Worm (Caenorhabditis elegans) whole organism, L4 larva: ENCODE measurements around the gene mml-1.

Experiments
- ZK546.5 ChIP-seq, 2 experiments: sonication (generic microtip); optimal IDR thresholded peaks; 2 replicates each; lab custom pipeline; 2017; ENCODE audit warnings: missing biosample characterization in 2 of 2, missing genetic modification characterization in 2 of 2
- ama-1 ChIP-seq: fragments of 150-350 bp; optimal IDR thresholded peaks from 2 replicates; lab custom pipeline; 2014; ENCODE audit warnings: inconsistent platforms, mixed read lengths
- daf-12 ChIP-seq: fragments of 150-350 bp; optimal IDR thresholded peaks from 2 replicates; lab custom pipeline; 2014; ENCODE audit warnings: missing biosample characterization, missing genetic modification reagents, missing genetic modification characterization
- daf-19 ChIP-seq: fragments of 200-800 bp; sonication (Bioruptor generic); conservative IDR thresholded peaks from 2 replicates; pipeline ENCODE4 v1.3.6; 2022; ENCODE audit warnings: missing genetic modification characterization, missing compliant biosample characterization
- egl-27 ChIP-seq: sonication (generic microtip); optimal IDR thresholded peaks from 3 replicates; lab custom pipeline; 2017; ENCODE audit warnings: missing biosample characterization, missing genetic modification reagents, missing genetic modification characterization
- mdl-1 ChIP-seq, 2 experiments: fragments of 150-350 bp in 1 of 2; sonication (generic microtip) in 1 of 2; optimal IDR thresholded peaks; 2 replicates each; lab custom pipeline; 2014 to 2017; ENCODE audit warnings: missing biosample characterization in 2 of 2, missing genetic modification characterization in 2 of 2
- nhr-10 ChIP-seq: fragments of 150-350 bp; optimal IDR thresholded peaks from 2 replicates; lab custom pipeline; 2014; ENCODE audit warnings: missing biosample characterization, missing genetic modification characterization
- nhr-41 ChIP-seq: fragments of 200-800 bp; sonication (Bioruptor generic); IDR thresholded peaks from 2 replicates; pipeline ENCODE4 v1.3.6; 2022; ENCODE audit warnings: missing genetic modification reagents, missing genetic modification characterization, missing compliant biosample characterization
- nhr-76 ChIP-seq: fragments of 150-350 bp; optimal IDR thresholded peaks from 2 replicates; lab custom pipeline; 2014; ENCODE audit warnings: missing biosample characterization, missing genetic modification characterization
- nhr-77 ChIP-seq: fragments of 150-350 bp; optimal IDR thresholded peaks from 2 replicates; lab custom pipeline; 2014; ENCODE audit warnings: missing biosample characterization, missing genetic modification characterization
- set-16 ChIP-seq: fragments of 200-800 bp; sonication (Bioruptor generic); IDR thresholded peaks from 2 replicates; pipeline ENCODE4 v1.3.6; 2022; ENCODE audit warnings: missing genetic modification reagents, missing genetic modification characterization, missing compliant biosample characterization
- skn-1 ChIP-seq: fragments of 150-350 bp; optimal IDR thresholded peaks from 2 replicates; lab custom pipeline; 2014; ENCODE audit warnings: missing biosample characterization, missing genetic modification characterization
- spr-3 ChIP-seq: fragments of 200-800 bp; sonication (Bioruptor generic); optimal IDR thresholded peaks from 2 replicates; lab custom pipeline; 2018; ENCODE audit warnings: mild to moderate bottlenecking, missing genetic modification characterization, missing compliant biosample characterization

ce11 chrIII:7387359-7387758, 12.8 kb upstream of the mml-1 start:
- TF ChIP-seq nhr-41 (GFP tag; lab: Robert Waterston, UW) = no peak
- TF ChIP-seq daf-12 (tag; lab: Kevin White, UChicago) = no peak
- TF ChIP-seq set-16 = peak; percentile 60
- TF ChIP-seq ZK546.5 (tag; optimal IDR thresholded peaks at IDR 0.05; lab: Kevin White, UChicago) = no peak
- no peak for TF ChIP-seq nhr-76 (tag; lab: Kevin White, UChicago)
- TF ChIP-seq egl-27 = no peak
- peak in 1 of 2 experiments; percentile 71 for TF ChIP-seq mdl-1 (tag; optimal IDR thresholded peaks at IDR 0.05; lab: Kevin White, UChicago)
- TF ChIP-seq skn-1 = no peak
- TF ChIP-seq ama-1 (lab: Kevin White, UChicago) = no peak
- no peak for TF ChIP-seq spr-3 (GFP tag; lab: Kevin White, UChicago)
- TF ChIP-seq daf-19 (GFP tag; lab: Robert Waterston, UW) = no peak
- no peak for TF ChIP-seq nhr-10 (tag; lab: Kevin White, UChicago)
- TF ChIP-seq nhr-77 (tag; lab: Kevin White, UChicago) = no peak
